Worm (Caenorhabditis elegans) whole organism, early embryonic: ENCODE measurements around the gene C27D6.3.

Experiments
- B0310.2 ChIP-seq: sonication (generic microtip); optimal IDR thresholded peaks from 2 replicates; lab custom pipeline; 2016; ENCODE audit warnings: mild to moderate bottlenecking, missing genetic modification characterization, missing compliant biosample characterization
- F13C5.2 ChIP-seq: sonication (generic microtip); optimal IDR thresholded peaks from 2 replicates; lab custom pipeline; 2017; ENCODE audit warnings: mild to moderate bottlenecking, missing genetic modification characterization, inconsistent platforms, missing compliant biosample characterization
- aly-1 ChIP-seq: sonication (generic microtip); optimal IDR thresholded peaks from 2 replicates; lab custom pipeline; 2016; ENCODE audit warnings: missing genetic modification characterization, missing compliant biosample characterization
- ama-1 ChIP-seq: fragments of 150-350 bp; optimal IDR thresholded peaks from 2 replicates; lab custom pipeline; 2014
- ceh-13 ChIP-seq: fragments of 200-800 bp; sonication (Bioruptor generic); optimal IDR thresholded peaks from 2 replicates; lab custom pipeline; 2018; ENCODE audit warnings: mild to moderate bottlenecking, missing genetic modification characterization, missing compliant biosample characterization
- ceh-36 ChIP-seq: sonication (generic microtip); optimal IDR thresholded peaks from 2 replicates; lab custom pipeline; 2016; ENCODE audit warnings: missing genetic modification characterization, inconsistent platforms, missing compliant biosample characterization
- ets-7 ChIP-seq: sonication (generic microtip); optimal IDR thresholded peaks from 2 replicates; lab custom pipeline; 2016; ENCODE audit warnings: missing genotype, missing genetic modification characterization, missing compliant biosample characterization
- flt-1 ChIP-seq: fragments of 200-800 bp; sonication (Bioruptor generic); IDR thresholded peaks from 2 replicates; pipeline ENCODE4 v1.3.6; 2022; ENCODE audit warnings: missing genetic modification characterization, missing compliant biosample characterization
- hmbx-1 ChIP-seq: sonication (generic microtip); optimal IDR thresholded peaks from 2 replicates; lab custom pipeline; 2016; ENCODE audit warnings: mild to moderate bottlenecking, missing genetic modification characterization, missing compliant biosample characterization
- hmg-4 ChIP-seq: fragments of 200-800 bp; sonication (Bioruptor generic); optimal IDR thresholded peaks from 2 replicates; lab custom pipeline; 2018; ENCODE audit warnings: mild to moderate bottlenecking, missing genetic modification characterization, missing compliant biosample characterization
- hnd-1 ChIP-seq: sonication (generic microtip); optimal IDR thresholded peaks from 2 replicates; lab custom pipeline; 2016; ENCODE audit warnings: missing genetic modification characterization, missing compliant biosample characterization
- pes-1 ChIP-seq: fragments of 200-800 bp; sonication (Bioruptor generic); IDR thresholded peaks from 2 replicates; pipeline ENCODE4 v1.3.6; 2022; ENCODE audit warnings: missing genetic modification reagents, missing genetic modification characterization, missing compliant biosample characterization
- scrt-1 ChIP-seq: fragments of 200-800 bp; sonication (Bioruptor generic); IDR thresholded peaks from 2 replicates; pipeline ENCODE4 v1.3.6; 2022; ENCODE audit warnings: missing genetic modification characterization, missing compliant biosample characterization
- sea-1 ChIP-seq: fragments of 200-800 bp; sonication (Bioruptor generic); conservative IDR thresholded peaks from 2 replicates; pipeline ENCODE4 v1.3.6; 2022; ENCODE audit warnings: missing genetic modification characterization, missing compliant biosample characterization
- tbx-11 ChIP-seq: fragments of 200-800 bp; sonication (Bioruptor generic); IDR thresholded peaks from 2 replicates; pipeline ENCODE4 v1.3.6; 2022; ENCODE audit warnings: missing genetic modification characterization, missing compliant biosample characterization
- tbx-37 ChIP-seq: fragments of 200-800 bp; sonication (Bioruptor generic); conservative IDR thresholded peaks from 2 replicates; pipeline ENCODE4 v1.3.6; 2022; ENCODE audit warnings: missing genetic modification reagents, missing genetic modification characterization, missing compliant biosample characterization
- tra-4 ChIP-seq: sonication (generic microtip); optimal IDR thresholded peaks from 2 replicates; lab custom pipeline; 2017; ENCODE audit warnings: missing genetic modification characterization, missing compliant biosample characterization

C27D6.3 gene

DNA sequence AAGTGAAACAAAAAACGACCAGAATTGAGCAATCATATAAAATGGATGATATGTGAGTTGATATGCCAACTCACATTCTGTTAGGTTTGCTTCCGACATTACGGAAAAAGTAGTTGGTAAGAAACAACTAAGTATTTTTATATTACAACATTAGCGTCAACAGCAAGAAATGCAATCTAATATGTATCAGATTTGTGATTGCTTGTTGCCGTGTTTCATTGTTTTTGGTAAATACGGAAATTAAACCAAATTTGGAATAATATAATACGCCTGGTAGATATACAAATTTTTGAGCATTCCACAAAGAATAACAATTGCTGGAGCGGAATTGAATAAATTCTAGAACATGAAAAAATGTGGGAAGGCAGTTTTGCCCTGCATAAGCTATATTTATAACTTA, 19.7 kb downstream of the C27D6.3 start, which contains the start of gene srb-12:
Gene srb-12 (minus strand): TSS at position 101 of the 400 bp plus-strand sequence.
- TF ChIP-seq scrt-1 (GFP tag; lab: Robert Waterston, UW), result no peak
- no peak for TF ChIP-seq sea-1 (GFP tag; lab: Robert Waterston, UW)
- no peak for TF ChIP-seq flt-1 (GFP tag; lab: Robert Waterston, UW)
- no peak for TF ChIP-seq pes-1
- no peak for TF ChIP-seq B0310.2 (tag; lab: Kevin White, UChicago)
- no peak for TF ChIP-seq hmg-4 (GFP tag; lab: Kevin White, UChicago)

DNA sequence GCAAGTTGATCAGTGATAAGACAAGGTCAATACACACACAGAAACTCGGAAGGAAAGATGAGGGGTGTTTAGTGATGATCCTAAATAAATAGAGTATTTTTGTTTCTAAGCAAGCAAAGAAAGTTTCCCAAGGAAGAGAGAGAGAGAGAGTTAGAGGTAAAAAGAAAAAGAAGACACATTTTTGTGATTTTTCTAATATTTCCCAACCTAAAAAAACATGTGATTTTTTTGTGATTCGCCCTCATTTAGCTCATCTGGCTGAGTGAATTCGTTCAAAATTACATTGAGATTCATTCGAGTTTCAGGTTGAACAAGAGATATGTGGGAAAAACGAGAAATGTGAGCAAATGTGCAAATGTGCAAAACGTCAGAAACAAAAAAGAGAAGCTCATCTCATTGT, 23.4 kb downstream of the C27D6.3 start, which contains the start of gene srb-16:
Gene srb-16 (minus strand): TSS at position 101 of the 400 bp plus-strand sequence.
- TF ChIP-seq F13C5.2 (tag; lab: Kevin White, UChicago) (no peak), pes-1 (no peak), ceh-13 (GFP tag; lab: Kevin White, UChicago) (no peak), tbx-11 (GFP tag; lab: Robert Waterston, UW) (no peak), tbx-37 (GFP tag; lab: Robert Waterston, UW) (no peak), aly-1 (tag; lab: Kevin White, UChicago) (no peak), hnd-1 (tag; lab: Kevin White, UChicago) (no peak), hmg-4 (GFP tag; lab: Kevin White, UChicago) (no peak), scrt-1 (GFP tag; lab: Robert Waterston, UW) (no peak), sea-1 (GFP tag; lab: Robert Waterston, UW) (no peak), ets-7 (tag; lab: Kevin White, UChicago) (no peak), tra-4 (tag; lab: Kevin White, UChicago) (no peak), ceh-36 (tag; lab: Kevin White, UChicago) (no peak), B0310.2 (tag; lab: Kevin White, UChicago) (no peak), flt-1 (GFP tag; lab: Robert Waterston, UW) (no peak), hmbx-1 (tag; lab: Kevin White, UChicago) (no peak)

DNA sequence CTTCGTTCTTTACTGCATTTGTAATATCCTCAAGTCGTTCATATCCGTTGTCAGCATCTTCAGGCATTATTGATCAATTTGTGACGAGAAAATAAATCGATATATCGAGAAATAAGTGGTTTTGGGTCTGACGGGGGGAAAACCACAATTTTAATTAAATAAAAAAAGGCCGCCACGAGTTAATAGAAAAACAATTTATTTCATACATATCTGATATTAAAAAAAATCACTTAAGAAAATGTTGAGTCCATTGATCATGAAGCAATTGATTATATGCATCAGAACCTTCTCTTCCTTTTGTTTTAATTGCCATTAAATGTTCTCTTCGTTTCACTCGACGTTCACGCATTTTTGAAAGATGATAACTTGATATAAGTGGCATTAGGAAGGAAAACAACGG, 25.9 kb downstream of the C27D6.3 start, which contains the start of gene F58A6.5:
Gene F58A6.5 (minus strand): TSS at position 101 of the 400 bp plus-strand sequence.
- no peak for TF ChIP-seq hmg-4 (GFP tag; lab: Kevin White, UChicago)
- TF ChIP-seq pes-1, result no peak
- no peak for TF ChIP-seq aly-1 (tag; lab: Kevin White, UChicago)
- no peak for TF ChIP-seq scrt-1 (GFP tag; lab: Robert Waterston, UW)
- no peak for TF ChIP-seq flt-1 (GFP tag; lab: Robert Waterston, UW)
- no peak for TF ChIP-seq hnd-1 (tag; lab: Kevin White, UChicago)
- TF ChIP-seq F13C5.2 (tag; lab: Kevin White, UChicago), result no peak
- no peak for TF ChIP-seq B0310.2 (tag; lab: Kevin White, UChicago)
- no peak for TF ChIP-seq ceh-13 (GFP tag; lab: Kevin White, UChicago)
- no peak for TF ChIP-seq hmbx-1 (tag; lab: Kevin White, UChicago)
- TF ChIP-seq tra-4 (tag; lab: Kevin White, UChicago), result no peak
- no peak for TF ChIP-seq ama-1 (lab: Kevin White, UChicago)
- no peak for TF ChIP-seq tbx-11 (GFP tag; lab: Robert Waterston, UW)
- TF ChIP-seq sea-1 (GFP tag; lab: Robert Waterston, UW), result no peak
- TF ChIP-seq ceh-36 (tag; lab: Kevin White, UChicago), result no peak
- no peak for TF ChIP-seq ets-7 (tag; lab: Kevin White, UChicago)
- TF ChIP-seq tbx-37 (GFP tag; lab: Robert Waterston, UW), result no peak

- no peak for TF ChIP-seq hnd-1 (tag; lab: Kevin White, UChicago)
- no peak for TF ChIP-seq ama-1 (lab: Kevin White, UChicago)
- TF ChIP-seq pes-1, result no peak
- TF ChIP-seq F13C5.2 (tag; lab: Kevin White, UChicago), result no peak
- TF ChIP-seq ets-7 (tag; lab: Kevin White, UChicago), result no peak
- TF ChIP-seq flt-1 (GFP tag; lab: Robert Waterston, UW), result no peak
- no peak for TF ChIP-seq hmg-4 (GFP tag; lab: Kevin White, UChicago)
- TF ChIP-seq sea-1 (GFP tag; lab: Robert Waterston, UW), result no peak
- TF ChIP-seq tra-4 (tag; lab: Kevin White, UChicago), result no peak
- TF ChIP-seq ceh-36 (tag; lab: Kevin White, UChicago), result no peak
- no peak for TF ChIP-seq ceh-13 (GFP tag; lab: Kevin White, UChicago)
- TF ChIP-seq aly-1 (tag; lab: Kevin White, UChicago), result no peak
Measured at ce11 chrII:5142619-5143018, 31.7 kb downstream of the C27D6.3 start, which contains the start of gene F58A6.1. Gene F58A6.1, plus strand, starts transcription at chrII:5142919.

DNA sequence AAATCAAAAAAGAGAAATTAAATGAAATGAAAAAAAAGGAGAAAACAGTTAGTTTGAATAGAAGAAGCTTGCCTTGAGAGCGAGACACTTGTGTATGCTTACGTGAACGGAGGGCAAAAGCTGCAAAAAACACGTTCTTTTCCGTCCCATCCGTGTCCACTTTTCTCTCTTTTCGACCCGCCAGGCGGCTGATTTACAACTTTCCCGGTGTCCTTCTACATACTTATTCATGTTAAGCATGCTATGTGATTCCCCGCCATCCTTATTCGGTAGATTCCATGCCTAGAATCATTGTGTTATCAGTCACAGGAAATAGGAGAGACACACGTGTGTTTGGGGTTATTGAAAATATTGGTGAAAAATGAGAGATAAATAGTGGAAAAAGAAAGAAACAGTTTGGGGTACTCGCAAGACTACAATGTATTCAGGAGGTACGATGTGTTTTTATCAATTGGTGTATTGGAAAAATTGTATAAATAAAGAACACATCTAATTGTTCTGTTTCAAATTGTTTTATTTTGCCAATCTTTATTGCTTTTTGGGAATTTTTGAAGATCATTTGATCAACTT, 32.2 kb downstream of the C27D6.3 start, which contains the start of gene nas-29:
Gene nas-29 (minus strand): TSS at position 92 of the 570 bp plus-strand sequence.
- no peak for TF ChIP-seq tbx-11 (GFP tag; lab: Robert Waterston, UW)
- TF ChIP-seq hmg-4 (GFP tag; lab: Kevin White, UChicago), result no peak
- no peak for TF ChIP-seq ama-1 (lab: Kevin White, UChicago)
- TF ChIP-seq sea-1 (GFP tag; lab: Robert Waterston, UW), result no peak
- TF ChIP-seq flt-1 (GFP tag; lab: Robert Waterston, UW), result no peak
- no peak for TF ChIP-seq ets-7 (tag; lab: Kevin White, UChicago)
- no peak for TF ChIP-seq scrt-1 (GFP tag; lab: Robert Waterston, UW)
- no peak for TF ChIP-seq tra-4 (tag; lab: Kevin White, UChicago)
- no peak for TF ChIP-seq pes-1

- no peak for TF ChIP-seq tra-4 (tag; lab: Kevin White, UChicago)
Measured at ce11 chrII:5136296-5136767, 37.9 kb downstream of the C27D6.3 start, which contains the start of gene F58A6.2. Gene F58A6.2, plus strand, starts transcription at chrII:5136717.

DNA sequence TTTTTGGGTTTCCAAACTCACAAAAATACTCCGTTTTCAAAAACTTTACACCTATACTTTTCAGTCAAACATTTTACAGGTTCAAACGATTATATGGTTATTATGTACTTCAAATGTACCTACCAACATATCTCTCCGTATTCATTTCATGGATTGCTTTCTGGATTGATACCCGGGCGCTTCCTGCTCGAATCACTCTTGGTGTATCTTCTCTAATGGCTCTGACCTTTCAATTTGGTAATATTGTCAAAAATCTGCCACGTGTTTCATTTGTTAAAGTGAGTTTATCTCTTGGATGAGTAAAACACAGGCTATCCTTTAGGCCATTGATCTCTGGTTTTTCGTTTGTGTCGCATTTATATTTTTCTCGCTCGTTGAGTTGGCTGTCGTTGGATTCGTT, 42.5 kb downstream of the C27D6.3 start:
- TF ChIP-seq ama-1 (lab: Kevin White, UChicago) (no peak), flt-1 (GFP tag; lab: Robert Waterston, UW) (no peak), hmg-4 (GFP tag; lab: Kevin White, UChicago) (no peak), ets-7 (tag; lab: Kevin White, UChicago) (no peak), tra-4 (tag; lab: Kevin White, UChicago) (no peak), aly-1 (tag; lab: Kevin White, UChicago) (no peak), scrt-1 (GFP tag; lab: Robert Waterston, UW) (no peak), ceh-13 (GFP tag; lab: Kevin White, UChicago) (no peak), tbx-11 (GFP tag; lab: Robert Waterston, UW) (no peak), F13C5.2 (tag; lab: Kevin White, UChicago) (no peak), hnd-1 (tag; lab: Kevin White, UChicago) (no peak)
